Worm (Caenorhabditis elegans) whole organism, midembryonic: ENCODE results near the gene ZK177.2.

Source experiments
- med-1 ChIP-seq: sonication (generic microtip); optimal IDR thresholded peaks from 2 replicates; lab custom pipeline; 2017; ENCODE audit warnings: missing genetic modification characterization, mild to moderate bottlenecking, missing compliant biosample characterization, antibody characterized with exemption, missing genetic modification reagents; ENCODE audit not compliant: insufficient read depth
- ztf-23 ChIP-seq: fragments of 200-800 bp; sonication (Bioruptor generic); IDR thresholded peaks from 2 replicates; pipeline ENCODE4 v1.3.6; 2022; ENCODE audit warnings: missing genetic modification reagents, missing genetic modification characterization, missing compliant biosample characterization

DNA sequence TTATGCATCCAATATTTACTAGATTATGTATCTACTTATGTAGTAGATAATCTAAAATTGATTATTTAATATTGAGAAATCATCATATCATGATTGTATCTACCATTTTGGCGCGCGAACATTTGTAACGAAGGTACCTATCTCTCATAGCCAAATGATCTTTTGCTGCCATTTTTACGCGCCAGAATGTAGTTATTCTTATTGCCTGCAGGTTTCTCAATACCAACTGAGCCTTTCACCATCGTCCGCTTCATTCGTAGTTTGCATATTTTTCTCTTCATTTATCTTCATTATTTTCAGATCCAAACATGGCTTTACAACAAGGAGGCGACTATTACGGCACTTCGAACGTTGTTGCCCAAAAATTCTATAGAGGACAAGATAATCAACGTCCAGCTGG is 8.8 kb downstream of the ZK177.2 start, which contains the start of gene ZK177.1:
- TF ChIP-seq ztf-23 (no peak), med-1 (GFP tag; lab: Kevin White, UChicago) (no peak)
